Worm (Caenorhabditis elegans) whole organism, L4 larva: ENCODE measurements around the gene dhs-7.

Source experiments
- F44E2.7 ChIP-seq: fragments of 200-800 bp; sonication (Bioruptor generic); IDR thresholded peaks from 2 replicates; pipeline ENCODE4 v2.1.2; 2022; ENCODE audit warnings: missing genetic modification characterization, missing compliant biosample characterization
- F49E8.2 ChIP-seq: sonication (generic microtip); optimal IDR thresholded peaks from 2 replicates; lab custom pipeline; 2016; ENCODE audit warnings: missing compliant biosample characterization, mild to moderate bottlenecking, missing genetic modification characterization, borderline replicate concordance
- T20F7.1 ChIP-seq: fragments of 200-800 bp; sonication (Bioruptor generic); optimal IDR thresholded peaks from 2 replicates; lab custom pipeline; 2018; ENCODE audit warnings: mild to moderate bottlenecking, missing genetic modification characterization, missing compliant biosample characterization
- T26A8.4 ChIP-seq: fragments of 200-800 bp; sonication (Bioruptor generic); IDR thresholded peaks from 2 replicates; pipeline ENCODE4 v1.3.6; 2022; ENCODE audit warnings: missing genetic modification characterization, missing compliant biosample characterization
- Y75B8A.6 ChIP-seq: fragments of 200-800 bp; sonication (Bioruptor generic); IDR thresholded peaks from 2 replicates; pipeline ENCODE4 v1.3.6; 2022; ENCODE audit warnings: missing genetic modification reagents, missing genetic modification characterization, missing compliant biosample characterization
- ZK546.5 ChIP-seq, 2 experiments: sonication (generic microtip); optimal IDR thresholded peaks; 2 replicates each; lab custom pipeline; 2017; ENCODE audit warnings: missing biosample characterization in 2 of 2, missing genetic modification characterization in 2 of 2
- ama-1 ChIP-seq: fragments of 150-350 bp; optimal IDR thresholded peaks from 2 replicates; lab custom pipeline; 2014; ENCODE audit warnings: inconsistent platforms, mixed read lengths
- ceh-62 ChIP-seq: sonication (generic microtip); optimal IDR thresholded peaks from 2 replicates; lab custom pipeline; 2017; ENCODE audit warnings: missing biosample characterization, missing genetic modification characterization
- cey-2 ChIP-seq: sonication (generic microtip); optimal IDR thresholded peaks from 3 replicates; lab custom pipeline; 2017; ENCODE audit warnings: missing genetic modification characterization, mild to moderate bottlenecking, missing compliant biosample characterization, antibody characterized with exemption, borderline replicate concordance; ENCODE audit not compliant: insufficient read depth
- daf-12 ChIP-seq: fragments of 150-350 bp; optimal IDR thresholded peaks from 2 replicates; lab custom pipeline; 2014; ENCODE audit warnings: missing biosample characterization, missing genetic modification reagents, missing genetic modification characterization
- daf-16 ChIP-seq, 3 experiments: sonication (generic microtip); optimal IDR thresholded peaks; 2 replicates each; lab custom pipeline; 2016 to 2017; ENCODE audit warnings: missing genetic modification characterization in 3 of 3, missing genetic modification reagents in 3 of 3, mild to moderate bottlenecking in 2 of 3, missing compliant biosample characterization in 2 of 3, missing biosample characterization in 1 of 3, moderate library complexity in 1 of 3
- dmd-6 ChIP-seq: fragments of 200-800 bp; sonication (Bioruptor generic); IDR thresholded peaks from 2 replicates; pipeline ENCODE4 v1.3.6; 2022; ENCODE audit warnings: missing genetic modification reagents, missing genetic modification characterization, missing compliant biosample characterization
- dmd-9 ChIP-seq: fragments of 200-800 bp; sonication (Bioruptor generic); IDR thresholded peaks from 2 replicates; pipeline ENCODE4 v1.3.6; 2022; ENCODE audit warnings: missing genetic modification reagents, missing genetic modification characterization, missing compliant biosample characterization
- dpl-1 ChIP-seq: fragments of 150-350 bp; optimal IDR thresholded peaks from 2 replicates; lab custom pipeline; 2014; ENCODE audit warnings: missing biosample characterization, missing genetic modification reagents, missing genetic modification characterization
- dve-1 ChIP-seq: sonication (generic microtip); optimal IDR thresholded peaks from 2 replicates; lab custom pipeline; 2017; ENCODE audit warnings: antibody characterized with exemption, mild to moderate bottlenecking, missing genetic modification characterization, missing compliant biosample characterization; ENCODE audit not compliant: insufficient read depth
- egl-27 ChIP-seq: sonication (generic microtip); optimal IDR thresholded peaks from 3 replicates; lab custom pipeline; 2017; ENCODE audit warnings: missing biosample characterization, missing genetic modification reagents, missing genetic modification characterization
- egl-43 ChIP-seq: fragments of 200-800 bp; sonication (Bioruptor generic); IDR thresholded peaks from 2 replicates; pipeline ENCODE4 v1.3.6; 2022; ENCODE audit warnings: missing genetic modification reagents, missing genetic modification characterization, missing compliant biosample characterization
- fkh-10 ChIP-seq: fragments of 150-350 bp; optimal IDR thresholded peaks from 2 replicates; lab custom pipeline; 2014; ENCODE audit warnings: missing biosample characterization, missing genetic modification reagents, missing genetic modification characterization
- hif-1 ChIP-seq, 2 experiments: sonication (generic microtip); optimal IDR thresholded peaks; 2 replicates each; lab custom pipeline; 2016 to 2017; ENCODE audit warnings: missing compliant biosample characterization in 2 of 2, missing genetic modification characterization in 2 of 2, missing genetic modification reagents in 2 of 2, missing genotype in 2 of 2, mild to moderate bottlenecking in 1 of 2
- hlh-11 ChIP-seq: fragments of 200-800 bp; sonication (Bioruptor generic); optimal IDR thresholded peaks from 2 replicates; lab custom pipeline; 2018; ENCODE audit warnings: mild to moderate bottlenecking, missing genetic modification characterization, missing compliant biosample characterization
- lim-7 ChIP-seq: fragments of 200-800 bp; sonication (Bioruptor generic); IDR thresholded peaks from 2 replicates; pipeline ENCODE4 v1.3.6; 2022; ENCODE audit warnings: missing genetic modification characterization, missing compliant biosample characterization
- lin-1 ChIP-seq: fragments of 200-800 bp; sonication (Bioruptor generic); IDR thresholded peaks from 2 replicates; pipeline ENCODE4 v1.3.6; 2022; ENCODE audit warnings: missing genetic modification reagents, missing genetic modification characterization, missing compliant biosample characterization
- lin-13 ChIP-seq: fragments of 150-350 bp; optimal IDR thresholded peaks from 2 replicates; lab custom pipeline; 2014; ENCODE audit warnings: missing biosample characterization, missing genetic modification reagents, missing genetic modification characterization
- lin-29 ChIP-seq: fragments of 200-800 bp; sonication (Bioruptor generic); IDR thresholded peaks from 2 replicates; pipeline ENCODE4 v1.3.6; 2022; ENCODE audit warnings: missing genetic modification reagents, missing genetic modification characterization, missing compliant biosample characterization
- lsy-2 ChIP-seq, 2 experiments: fragments of 150-350 bp in 1 of 2; sonication (generic microtip) in 1 of 2; optimal IDR thresholded peaks; 2 replicates each; lab custom pipeline; 2014 to 2017; ENCODE audit warnings: missing biosample characterization in 2 of 2, missing genetic modification characterization in 2 of 2
- mdl-1 ChIP-seq, 2 experiments: fragments of 150-350 bp in 1 of 2; sonication (generic microtip) in 1 of 2; optimal IDR thresholded peaks; 2 replicates each; lab custom pipeline; 2014 to 2017; ENCODE audit warnings: missing biosample characterization in 2 of 2, missing genetic modification characterization in 2 of 2
- mep-1 ChIP-seq: fragments of 150-350 bp; sonication (generic microtip); optimal IDR thresholded peaks from 3 replicates; lab custom pipeline; 2014; ENCODE audit warnings: missing biosample characterization, missing genetic modification characterization
- mes-2 ChIP-seq: sonication (generic microtip); optimal IDR thresholded peaks from 2 replicates; lab custom pipeline; 2016; ENCODE audit warnings: missing genotype, mild to moderate bottlenecking, missing genetic modification characterization, missing compliant biosample characterization; ENCODE audit not compliant: poor library complexity, severe bottlenecking
- nhr-102 ChIP-seq: sonication (generic microtip); optimal IDR thresholded peaks from 2 replicates; lab custom pipeline; 2016; ENCODE audit warnings: mild to moderate bottlenecking, missing genetic modification characterization, moderate library complexity, missing compliant biosample characterization
- nhr-237 ChIP-seq: sonication (generic microtip); optimal IDR thresholded peaks from 2 replicates; lab custom pipeline; 2017; ENCODE audit warnings: missing biosample characterization, missing genetic modification characterization
- nhr-28 ChIP-seq: fragments of 150-350 bp; optimal IDR thresholded peaks from 2 replicates; lab custom pipeline; 2014; ENCODE audit warnings: missing biosample characterization, missing genetic modification characterization
- nhr-48 ChIP-seq: sonication (generic microtip); optimal IDR thresholded peaks from 2 replicates; lab custom pipeline; 2016; ENCODE audit warnings: mild to moderate bottlenecking, missing genetic modification characterization, missing compliant biosample characterization
- nhr-6 ChIP-seq: fragments of 150-350 bp; optimal IDR thresholded peaks from 2 replicates; lab custom pipeline; 2014; ENCODE audit warnings: missing biosample characterization, missing genetic modification characterization
- nhr-76 ChIP-seq: fragments of 150-350 bp; optimal IDR thresholded peaks from 2 replicates; lab custom pipeline; 2014; ENCODE audit warnings: missing biosample characterization, missing genetic modification characterization
- nhr-77 ChIP-seq: fragments of 150-350 bp; optimal IDR thresholded peaks from 2 replicates; lab custom pipeline; 2014; ENCODE audit warnings: missing biosample characterization, missing genetic modification characterization
- pha-4 ChIP-seq, 2 experiments: fragments of 150-350 bp in 1 of 2; fragments of 200-800 bp in 1 of 2; sonication (Bioruptor generic) in 1 of 2; IDR thresholded peaks in 1 of 2; optimal IDR thresholded peaks in 1 of 2; 2 replicates each; pipeline versions ENCODE4 v1.3.6 to Lab custom; 2014 to 2022; ENCODE audit warnings: missing genetic modification characterization in 2 of 2, missing genetic modification reagents in 2 of 2, missing biosample characterization in 1 of 2, missing compliant biosample characterization in 1 of 2
- pqm-1 ChIP-seq: sonication (generic microtip); optimal IDR thresholded peaks from 2 replicates; lab custom pipeline; 2017; ENCODE audit warnings: missing biosample characterization, missing genetic modification characterization
- sdz-12 ChIP-seq: fragments of 200-800 bp; sonication (Bioruptor generic); optimal IDR thresholded peaks from 2 replicates; lab custom pipeline; 2018; ENCODE audit warnings: mild to moderate bottlenecking, missing genetic modification characterization, missing compliant biosample characterization
- spr-1 ChIP-seq: sonication (generic microtip); optimal IDR thresholded peaks from 2 replicates; lab custom pipeline; 2016; ENCODE audit warnings: mild to moderate bottlenecking, missing genetic modification characterization, missing compliant biosample characterization
- tag-97 ChIP-seq: fragments of 200-800 bp; sonication (Bioruptor generic); IDR thresholded peaks from 2 replicates; pipeline ENCODE4 v1.3.6; 2022; ENCODE audit warnings: missing genetic modification characterization, missing compliant biosample characterization
- tra-1 ChIP-seq: fragments of 200-800 bp; sonication (Bioruptor generic); IDR thresholded peaks from 2 replicates; pipeline ENCODE4 v1.3.6; 2022; ENCODE audit warnings: missing genetic modification reagents, missing genetic modification characterization, missing compliant biosample characterization
- unc-39 ChIP-seq: sonication (generic microtip); optimal IDR thresholded peaks from 2 replicates; lab custom pipeline; 2017; ENCODE audit warnings: missing biosample characterization, missing genetic modification characterization
- vab-7 ChIP-seq: fragments of 200-800 bp; sonication (Bioruptor generic); IDR thresholded peaks from 2 replicates; pipeline ENCODE4 v1.3.6; 2022; ENCODE audit warnings: missing genetic modification reagents, missing genetic modification characterization, missing compliant biosample characterization
- zfp-2 ChIP-seq: sonication (generic microtip); optimal IDR thresholded peaks from 2 replicates; lab custom pipeline; 2016; ENCODE audit warnings: mild to moderate bottlenecking, missing genetic modification characterization, missing compliant biosample characterization
- zip-11 ChIP-seq: fragments of 200-800 bp; sonication (Bioruptor generic); IDR thresholded peaks from 2 replicates; pipeline ENCODE4 v1.3.6; 2022; ENCODE audit warnings: missing genetic modification characterization, missing compliant biosample characterization
- ztf-11 ChIP-seq: fragments of 150-350 bp; optimal IDR thresholded peaks from 2 replicates; lab custom pipeline; 2014; ENCODE audit warnings: missing biosample characterization, missing genetic modification characterization

The dhs-7 gene

ce11 chrII:7208184-7208583, at the start of gene dhs-7:
Gene dhs-7 (minus strand): TSS chrII:7208460.
- TF ChIP-seq fkh-10 (no peak), vab-7 (GFP tag; lab: Robert Waterston, UW) (no peak), ama-1 (no peak), lsy-2 (tag; optimal IDR thresholded peaks at IDR 0.05; lab: Kevin White, UChicago) (no peak), lin-29 (no peak), mep-1 (tag; lab: Kevin White, UChicago) (no peak), hif-1 (tag; optimal IDR thresholded peaks at IDR 0.05; lab: Kevin White, UChicago) (no peak), nhr-28 (tag; lab: Kevin White, UChicago) (peak; percentile 34), cey-2 (tag; lab: Kevin White, UChicago) (no peak), dmd-9 (GFP tag; lab: Robert Waterston, UW) (no peak), T20F7.1 (GFP tag; lab: Kevin White, UChicago) (no peak), Y75B8A.6 (GFP tag; lab: Robert Waterston, UW) (no peak), daf-16 (GFP tag; optimal IDR thresholded peaks at IDR 0.05; lab: Kevin White, UChicago) (no peak), daf-16 (tag; optimal IDR thresholded peaks at IDR 0.05; lab: Kevin White, UChicago) (peak; percentile 70), ztf-11 (tag; lab: Kevin White, UChicago) (no peak), dmd-6 (peak; percentile 36; the same call in 1 of the 2 replicates), nhr-237 (tag; lab: Kevin White, UChicago) (no peak), zip-11 (GFP tag; lab: Robert Waterston, UW) (no peak), nhr-48 (no peak), T26A8.4 (GFP tag; lab: Robert Waterston, UW) (no peak), tra-1 (GFP tag; lab: Robert Waterston, UW) (no peak), lin-1 (GFP tag; lab: Robert Waterston, UW) (no peak), F49E8.2 (tag; lab: Kevin White, UChicago) (no peak), dve-1 (tag; lab: Kevin White, UChicago) (peak; percentile 58), unc-39 (no peak), tag-97 (GFP tag; lab: Robert Waterston, UW) (no peak), sdz-12 (no peak), pqm-1 (tag; lab: Kevin White, UChicago) (peak; percentile 47), nhr-76 (tag; lab: Kevin White, UChicago) (no peak), hlh-11 (tag; lab: Kevin White, UChicago) (peak; percentile 20), spr-1 (tag; lab: Kevin White, UChicago) (no peak), mdl-1 (tag; optimal IDR thresholded peaks at IDR 0.05; lab: Kevin White, UChicago) (no peak), dpl-1 (GFP tag; lab: Kevin White, UChicago) (no peak), lim-7 (no peak), F44E2.7 (GFP tag; lab: Robert Waterston, UW) (no peak), ceh-62 (tag; lab: Kevin White, UChicago) (no peak), mes-2 (tag; lab: Kevin White, UChicago) (no peak), ZK546.5 (tag; optimal IDR thresholded peaks at IDR 0.05; lab: Kevin White, UChicago) (no peak)
- TF ChIP-seq, all 104 proteins: peak for 6

DNA sequence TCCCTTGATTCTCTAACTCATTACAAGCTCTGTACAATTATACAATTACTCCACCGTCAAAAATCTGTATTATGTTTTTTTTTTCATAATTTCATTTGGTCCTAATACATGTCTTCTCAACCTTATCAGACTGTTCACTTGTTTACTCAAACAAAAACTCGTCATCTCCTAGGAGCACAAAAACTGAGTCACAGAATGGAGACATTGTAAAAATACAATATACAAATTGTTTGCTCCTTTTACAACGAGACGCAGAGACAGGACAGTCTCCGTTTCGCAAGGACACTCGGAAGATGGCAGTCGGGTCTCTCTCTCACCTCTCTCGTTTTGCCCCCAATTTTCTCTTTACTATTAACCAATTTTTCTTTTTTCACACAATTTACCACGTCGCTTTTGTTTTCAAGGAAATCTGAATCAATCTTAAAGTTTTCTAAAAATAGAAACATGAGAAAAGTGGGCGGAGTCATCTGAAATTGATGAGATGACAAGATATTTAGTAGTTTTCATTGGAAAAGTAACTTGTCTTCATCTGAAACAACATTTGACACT, 47.4 kb upstream of the dhs-7 start, which contains the start of gene F32A5.8:
Gene F32A5.8 (plus strand): TSS at position 499 of the 549 bp plus-strand sequence.
- TF ChIP-seq nhr-102 (peak; percentile 51), egl-43 (GFP tag; lab: Robert Waterston, UW) (no peak), hlh-11 (tag; lab: Kevin White, UChicago) (peak; percentile 71), egl-27 (tag; lab: Kevin White, UChicago) (no peak), nhr-28 (tag; lab: Kevin White, UChicago) (peak; percentile 84), dve-1 (tag; lab: Kevin White, UChicago) (peak; percentile 84), mep-1 (tag; lab: Kevin White, UChicago) (peak; percentile 49), nhr-6 (tag; lab: Kevin White, UChicago) (peak; percentile 76), ama-1 (peak; percentile 45), nhr-77 (tag; lab: Kevin White, UChicago) (peak; percentile 54), mes-2 (tag; lab: Kevin White, UChicago) (peak; percentile 56), daf-12 (tag; lab: Kevin White, UChicago) (no peak), pha-4 (GFP tag; IDR thresholded peaks at IDR 0.05; lab: Robert Waterston, UW) (no peak), pha-4 (tag; optimal IDR thresholded peaks at IDR 0.05; lab: Kevin White, UChicago) (peak; percentile 81), T20F7.1 (GFP tag; lab: Kevin White, UChicago) (peak; percentile 64), lsy-2 (tag; optimal IDR thresholded peaks at IDR 0.05; lab: Kevin White, UChicago) (peak in 1 of 2 experiments; percentile 51), mdl-1 (tag; optimal IDR thresholded peaks at IDR 0.05; lab: Kevin White, UChicago) (peak in 1 of 2 experiments; percentile 17), dmd-6 (peak; percentile 72), dmd-9 (GFP tag; lab: Robert Waterston, UW) (no peak), zfp-2 (no peak), lin-13 (no peak), daf-16 (GFP tag; optimal IDR thresholded peaks at IDR 0.05; lab: Kevin White, UChicago) (no peak), daf-16 (tag; optimal IDR thresholded peaks at IDR 0.05; lab: Kevin White, UChicago) (peak; percentile 88)
